Worm (Caenorhabditis elegans): Measurements from ENCODE around the gene mfsd-11.

The mfsd-11 gene

DNA sequence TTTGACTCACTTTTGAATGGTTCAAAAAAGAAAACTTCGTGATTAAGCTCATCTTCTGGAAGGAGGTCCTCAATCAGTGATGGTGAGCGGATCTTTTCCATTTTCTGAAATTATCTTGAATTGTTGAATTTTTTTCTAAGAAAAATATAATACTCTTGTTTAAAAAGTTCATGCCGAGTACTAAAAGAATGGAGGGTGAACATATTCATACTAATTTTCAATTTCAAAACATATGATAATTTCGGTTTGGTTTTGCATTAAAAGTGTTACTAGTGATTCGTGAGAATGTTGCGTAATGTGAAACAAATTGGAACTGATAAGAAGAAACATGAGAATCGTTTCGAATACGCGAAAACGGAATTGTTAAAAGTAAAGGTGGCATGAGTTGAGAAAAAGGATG, 12.9 kb downstream of the mfsd-11 start, which contains the start of gene lyst-1:
TSS of gene lyst-1 (minus strand) at position 101 of the 400 bp plus-strand sequence.
- no peak for TF ChIP-seq lin-35 (GFP tag; optimal IDR thresholded peaks at IDR 0.05)
- TF ChIP-seq nhr-237 (tag; optimal IDR thresholded peaks at IDR 0.05): no peak
- no peak for TF ChIP-seq Y116A8C.19 (tag; optimal IDR thresholded peaks at IDR 0.05; ENCODE audit: borderline replicate concordance)
- TF ChIP-seq blmp-1 (tag; optimal IDR thresholded peaks at IDR 0.05): no peak
- TF ChIP-seq dpl-1 (GFP tag; optimal IDR thresholded peaks at IDR 0.05): no peak
- TF ChIP-seq fkh-10 (GFP tag; optimal IDR thresholded peaks at IDR 0.05): no peak
- no peak for TF ChIP-seq nhr-85 (tag)
- TF ChIP-seq nhr-47 (tag; optimal IDR thresholded peaks at IDR 0.05): no peak
- no peak for TF ChIP-seq elt-3 (tag; optimal IDR thresholded peaks at IDR 0.05)
- TF ChIP-seq ces-1 (GFP tag; optimal IDR thresholded peaks at IDR 0.05): no peak
- TF ChIP-seq nhr-84 (tag; optimal IDR thresholded peaks at IDR 0.05): no peak
- TF ChIP-seq F16B12.6 (tag; optimal IDR thresholded peaks at IDR 0.05): no peak
- TF ChIP-seq sptf-1 (tag; optimal IDR thresholded peaks at IDR 0.05): no peak
- TF ChIP-seq aha-1 (tag; optimal IDR thresholded peaks at IDR 0.05): no peak
- no peak for TF ChIP-seq sox-4 (tag; optimal IDR thresholded peaks at IDR 0.05)
- TF ChIP-seq mep-1 (tag; optimal IDR thresholded peaks at IDR 0.05): no peak

DNA sequence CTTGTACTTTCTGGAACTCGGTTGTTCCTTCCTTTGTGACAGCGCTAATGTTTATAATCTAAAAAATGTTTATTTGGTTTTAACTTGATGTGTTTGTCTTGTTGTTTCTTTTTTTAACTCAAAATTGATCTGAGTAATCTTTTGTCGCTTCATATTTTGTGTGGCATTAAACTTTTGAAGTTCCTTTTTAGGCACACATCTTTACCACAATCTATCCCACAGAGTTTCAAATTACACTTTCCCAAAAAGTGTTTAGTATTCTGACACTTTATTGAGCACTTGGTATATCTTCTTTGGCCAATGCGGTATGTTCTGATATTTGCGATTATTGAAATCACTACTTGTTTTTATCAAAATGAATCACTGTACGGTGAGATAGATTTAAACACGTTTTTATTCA, 28.6 kb downstream of the mfsd-11 start, which contains the start of gene lgc-18:
TSS of gene lgc-18 (plus strand) at position 301 of the 400 bp plus-strand sequence.
- no peak for TF ChIP-seq nhr-20 (tag; optimal IDR thresholded peaks at IDR 0.05)
- TF ChIP-seq hlh-4 (tag; optimal IDR thresholded peaks at IDR 0.05): no peak
- no peak for TF ChIP-seq xbp-1 (tag; optimal IDR thresholded peaks at IDR 0.05)
- TF ChIP-seq egl-13 (tag; optimal IDR thresholded peaks at IDR 0.05): no peak

DNA sequence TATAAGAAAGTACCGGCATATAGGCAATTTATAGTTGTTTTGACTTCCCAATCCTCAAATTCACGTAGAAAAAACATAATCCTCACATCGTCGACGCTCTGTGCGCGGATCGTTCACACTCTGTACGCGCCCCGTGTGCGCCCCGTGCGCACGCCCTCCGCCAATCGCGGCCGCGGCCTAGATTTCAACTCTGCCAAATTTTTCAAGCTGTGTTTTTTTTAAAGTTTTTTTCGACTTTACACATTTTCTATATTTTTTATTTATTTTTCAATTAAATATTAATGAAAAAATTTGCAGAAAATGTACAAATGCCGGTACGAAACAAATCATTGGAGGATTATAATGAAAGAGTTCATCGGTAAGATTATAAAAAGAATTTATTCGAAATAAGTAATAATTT, 30.8 kb downstream of the mfsd-11 start, which contains the start of gene T01H10.11:
TSS of gene T01H10.11 (plus strand) at position 301 of the 400 bp plus-strand sequence.
- TF ChIP-seq nhr-76 (tag; optimal IDR thresholded peaks at IDR 0.05): no peak
- no peak for TF ChIP-seq ceh-63 (GFP tag; optimal IDR thresholded peaks at IDR 0.05)
- TF ChIP-seq snu-23 (GFP tag; optimal IDR thresholded peaks at IDR 0.05): no peak
- TF ChIP-seq unc-62 (GFP tag; optimal IDR thresholded peaks at IDR 0.05): no peak
- TF ChIP-seq nhr-11 (tag; optimal IDR thresholded peaks at IDR 0.05): no peak
- TF ChIP-seq dpl-1 (GFP tag; optimal IDR thresholded peaks at IDR 0.05): no peak
- TF ChIP-seq lir-3 (tag; optimal IDR thresholded peaks at IDR 0.05; ENCODE audit: poor library complexity): no peak
- no peak for TF ChIP-seq snpc-4 (tag; optimal IDR thresholded peaks at IDR 0.05)
- TF ChIP-seq pax-3 (tag; optimal IDR thresholded peaks at IDR 0.05): no peak
- TF ChIP-seq grh-1 (GFP tag; IDR thresholded peaks at IDR 0.05): no peak
- TF ChIP-seq nhr-47 (tag; optimal IDR thresholded peaks at IDR 0.05): no peak
- no peak for TF ChIP-seq unc-86 (tag; optimal IDR thresholded peaks at IDR 0.05)
- no peak for TF ChIP-seq fos-1 (tag; optimal IDR thresholded peaks at IDR 0.05)
- TF ChIP-seq lin-39 (tag; optimal IDR thresholded peaks at IDR 0.05): no peak
- no peak for TF ChIP-seq F16B12.6 (tag; optimal IDR thresholded peaks at IDR 0.05)
- TF ChIP-seq dsc-1 (tag; optimal IDR thresholded peaks at IDR 0.05): no peak
- TF ChIP-seq egl-27 (tag; optimal IDR thresholded peaks at IDR 0.05): no peak
- no peak for TF ChIP-seq ceh-82 (tag; optimal IDR thresholded peaks at IDR 0.05)

DNA sequence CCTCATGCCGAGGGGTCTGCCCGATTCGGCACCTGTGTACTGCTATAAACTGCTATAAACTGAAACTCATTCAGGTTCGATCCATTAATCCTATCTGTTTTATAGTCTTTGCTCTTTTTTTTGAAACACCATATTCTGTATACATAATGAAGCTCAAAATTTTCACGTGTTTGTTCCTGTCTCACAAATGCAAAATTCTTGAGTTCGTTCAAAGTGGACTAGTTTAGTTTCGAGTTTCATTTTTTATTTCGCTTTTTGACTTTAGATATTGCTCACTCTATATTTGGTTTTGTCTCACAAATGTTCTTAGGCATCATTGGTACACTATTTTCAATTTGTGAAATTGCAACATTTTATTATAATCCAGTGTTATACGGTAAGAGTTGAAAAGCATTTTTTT, 32.6 kb downstream of the mfsd-11 start, which contains the start of gene lgc-17:
TSS of gene lgc-17 (plus strand) at position 301 of the 400 bp plus-strand sequence.
- TF ChIP-seq pqm-1 (tag; optimal IDR thresholded peaks at IDR 0.05) (no peak), tlp-1 (tag; optimal IDR thresholded peaks at IDR 0.05) (no peak), skn-1 (tag; optimal IDR thresholded peaks at IDR 0.05) (no peak), ceh-63 (GFP tag; optimal IDR thresholded peaks at IDR 0.05) (no peak), ces-1 (GFP tag; optimal IDR thresholded peaks at IDR 0.05) (no peak), nhr-77 (tag; optimal IDR thresholded peaks at IDR 0.05) (no peak), Y116A8C.19 (tag; optimal IDR thresholded peaks at IDR 0.05; ENCODE audit: borderline replicate concordance) (no peak), aha-1 (tag; optimal IDR thresholded peaks at IDR 0.05) (no peak), egl-13 (tag; optimal IDR thresholded peaks at IDR 0.05) (no peak), hlh-4 (tag; optimal IDR thresholded peaks at IDR 0.05) (no peak), lin-15B (tag; optimal IDR thresholded peaks at IDR 0.05) (no peak), nhr-12 (tag; optimal IDR thresholded peaks at IDR 0.05) (no peak), snpc-4 (tag; optimal IDR thresholded peaks at IDR 0.05) (no peak), nhr-20 (tag; optimal IDR thresholded peaks at IDR 0.05) (no peak), hlh-17 (GFP tag; optimal IDR thresholded peaks at IDR 0.05; ENCODE audit: borderline replicate concordance) (no peak), sox-4 (tag; optimal IDR thresholded peaks at IDR 0.05) (no peak), alr-1 (tag; optimal IDR thresholded peaks at IDR 0.05; ENCODE audit: borderline replicate concordance) (no peak), ceh-90 (tag; optimal IDR thresholded peaks at IDR 0.05) (no peak)

Data from whole organism, L1 larva.